Worm (Caenorhabditis elegans): ENCODE data around the gene fipr-11.

fipr-11 gene

ce11 chrV:9871339-9871738, 34.7 kb downstream of the fipr-11 start, which contains the start of gene srab-18:
Gene srab-18 (minus strand): TSS chrV:9871439.
- TF ChIP-seq aha-1 (tag) (peak; percentile 16), Y75B8A.6 (GFP tag; IDR thresholded peaks at IDR 0.05) (no peak)

- TF ChIP-seq jun-1 (tag; optimal IDR thresholded peaks at IDR 0.05) (no peak), rbr-2 (tag; optimal IDR thresholded peaks at IDR 0.05) (no peak), pha-4 (GFP tag; IDR thresholded peaks at IDR 0.05) (no peak), pha-4 (tag; optimal IDR thresholded peaks at IDR 0.05) (no peak), zfp-2 (tag; optimal IDR thresholded peaks at IDR 0.05) (no peak), attf-4 (tag; optimal IDR thresholded peaks at IDR 0.05) (no peak), nhr-48 (tag; optimal IDR thresholded peaks at IDR 0.05) (no peak), nhr-77 (tag; optimal IDR thresholded peaks at IDR 0.05) (no peak), tag-97 (GFP tag; IDR thresholded peaks at IDR 0.05) (no peak), hif-1 (tag; optimal IDR thresholded peaks at IDR 0.05) (no peak), mxl-3 (GFP tag; optimal IDR thresholded peaks at IDR 0.05) (no peak), ces-1 (GFP tag; optimal IDR thresholded peaks at IDR 0.05) (no peak), lin-13 (GFP tag; optimal IDR thresholded peaks at IDR 0.05) (no peak), pqm-1 (tag; optimal IDR thresholded peaks at IDR 0.05) (no peak), F44E2.7 (GFP tag; IDR thresholded peaks at IDR 0.05) (no peak), zip-2 (tag; optimal IDR thresholded peaks at IDR 0.05) (no peak), php-3 (GFP tag; IDR thresholded peaks at IDR 0.05) (no peak), daf-12 (tag; optimal IDR thresholded peaks at IDR 0.05) (no peak), nhr-25 (tag; optimal IDR thresholded peaks at IDR 0.05; ENCODE audit: borderline replicate concordance, insufficient read depth) (no peak)
Observed at ce11 chrV:9868311-9868710, 37.7 kb downstream of the fipr-11 start, which contains the start of gene srab-17. Gene srab-17 (minus strand): TSS chrV:9868411.

DNA sequence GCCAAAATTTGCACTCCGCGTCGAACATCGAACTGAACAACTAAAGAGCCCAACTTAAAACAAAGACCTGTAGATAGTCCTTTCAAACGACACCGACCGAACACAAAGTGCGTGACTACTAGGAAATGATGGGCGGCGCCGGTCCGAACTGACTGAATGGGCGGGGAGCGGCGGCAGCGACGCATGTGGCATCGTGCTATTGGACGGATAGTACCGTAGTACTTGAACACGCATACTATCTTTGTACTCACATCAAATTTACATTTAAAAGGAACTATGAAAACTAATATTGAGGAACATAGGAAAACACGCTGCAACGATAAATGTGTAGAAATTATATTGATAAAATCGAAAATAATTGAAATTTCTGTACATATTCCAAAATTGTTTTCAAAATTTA, 45.7 kb downstream of the fipr-11 start:
- TF ChIP-seq cey-2 (tag; optimal IDR thresholded peaks at IDR 0.05; ENCODE audit: borderline replicate concordance, insufficient read depth): no peak
- peak; percentile 50 for TF ChIP-seq aha-1 (tag)

ce11 chrV:9859863-9860262, 46.2 kb downstream of the fipr-11 start, which contains the start of gene lsy-12:
Gene lsy-12 (minus strand): TSS chrV:9859963.
- TF ChIP-seq egl-27 (tag; optimal IDR thresholded peaks at IDR 0.05) (no peak), dve-1 (tag; optimal IDR thresholded peaks at IDR 0.05; ENCODE audit: insufficient read depth) (no peak), aly-2 (tag; optimal IDR thresholded peaks at IDR 0.05) (no peak), nhr-41 (GFP tag; IDR thresholded peaks at IDR 0.05) (no peak)

ce11 chrV:9856978-9857377, 49.0 kb downstream of the fipr-11 start:
- TF ChIP-seq skn-1 (tag; optimal IDR thresholded peaks at IDR 0.05) (no peak), dve-1 (tag; optimal IDR thresholded peaks at IDR 0.05; ENCODE audit: insufficient read depth) (peak; percentile 46), dmd-6 (GFP tag; IDR thresholded peaks at IDR 0.05) (0 out of 2 replicates have a peak, but pooled peaks have one; percentile 22), hlh-30 (tag; optimal IDR thresholded peaks at IDR 0.05; ENCODE audit: insufficient read depth) (peak; percentile 1), nhr-6 (tag; optimal IDR thresholded peaks at IDR 0.05) (no peak), daf-16 (GFP tag; optimal IDR thresholded peaks at IDR 0.05) (no peak), daf-16 (tag; optimal IDR thresholded peaks at IDR 0.05) (peak; percentile 59), nhr-28 (tag; optimal IDR thresholded peaks at IDR 0.05) (peak; percentile 78), mxl-3 (GFP tag; optimal IDR thresholded peaks at IDR 0.05) (no peak)
